Fruit fly (Drosophila melanogaster) whole organism, prepupa: Measurements from ENCODE around the gene Art1.

ENCODE experiments used
- Blimp-1 ChIP-seq: fragments of 200-800 bp; sonication (Bioruptor generic); optimal IDR thresholded peaks from 3 replicates; lab custom pipeline; 2017; ENCODE audit warnings: missing biosample characterization, missing genetic modification characterization, mild to moderate bottlenecking, moderate library complexity, missing genetic modification reagents
- CG10669 ChIP-seq: fragments of 200-800 bp; sonication (Bioruptor generic); optimal IDR thresholded peaks from 3 replicates; lab custom pipeline; 2018; ENCODE audit warnings: missing biosample characterization, mild to moderate bottlenecking, missing genetic modification characterization, moderate library complexity
- CG11294 ChIP-seq: fragments of 200-800 bp; sonication (Bioruptor generic); IDR thresholded peaks from 2 replicates; pipeline ENCODE4 v1.3.6; 2022; ENCODE audit warnings: missing biosample characterization, missing genetic modification characterization
- CG11762 ChIP-seq: fragments of 200-800 bp; sonication (Bioruptor generic); optimal IDR thresholded peaks from 3 replicates; lab custom pipeline; 2016; ENCODE audit warnings: missing biosample characterization, missing genetic modification characterization; ENCODE audit not compliant: insufficient read depth
- CG11902 ChIP-seq: fragments of 200-800 bp; sonication (Bioruptor generic); optimal IDR thresholded peaks from 3 replicates; lab custom pipeline; 2016; ENCODE audit warnings: missing biosample characterization, missing genetic modification characterization
- CG15336 ChIP-seq: fragments of 200-800 bp; sonication (Bioruptor generic); IDR thresholded peaks from 2 replicates; pipeline ENCODE4 v1.3.6; 2022; ENCODE audit warnings: missing biosample characterization, missing genetic modification characterization
- CG1621 ChIP-seq: fragments of 200-800 bp; sonication (Bioruptor generic); optimal IDR thresholded peaks from 3 replicates; lab custom pipeline; 2018; ENCODE audit warnings: missing biosample characterization, mild to moderate bottlenecking, missing genetic modification characterization
- CG16779 ChIP-seq: fragments of 200-800 bp; sonication (Bioruptor generic); optimal IDR thresholded peaks from 3 replicates; lab custom pipeline; 2017; ENCODE audit warnings: missing biosample characterization, mild to moderate bottlenecking, missing genetic modification characterization
- CG3032 ChIP-seq: fragments of 200-800 bp; optimal IDR thresholded peaks from 2 replicates; lab custom pipeline; 2019; ENCODE audit warnings: missing biosample characterization, mild to moderate bottlenecking, missing genetic modification characterization, moderate library complexity
- CG32006 ChIP-seq: fragments of 200-800 bp; sonication (Bioruptor generic); optimal IDR thresholded peaks from 3 replicates; lab custom pipeline; 2017; ENCODE audit warnings: missing biosample characterization, mild to moderate bottlenecking, missing genetic modification characterization
- CG3919 ChIP-seq: fragments of 200-800 bp; sonication (Bioruptor generic); optimal IDR thresholded peaks from 3 replicates; lab custom pipeline; 2016; ENCODE audit warnings: missing biosample characterization, missing genetic modification characterization
- CG4318 ChIP-seq: fragments of 200-800 bp; sonication (Bioruptor generic); optimal IDR thresholded peaks from 3 replicates; lab custom pipeline; 2017; ENCODE audit warnings: missing biosample characterization, mild to moderate bottlenecking, missing genetic modification characterization
- CG6163 ChIP-seq: fragments of 200-800 bp; sonication (Bioruptor generic); IDR thresholded peaks from 3 replicates; pipeline ENCODE4 v1.3.6; 2022; ENCODE audit warnings: missing biosample characterization, missing genetic modification characterization
- CG6276 ChIP-seq: fragments of 200-800 bp; sonication (Bioruptor generic); optimal IDR thresholded peaks from 2 replicates; lab custom pipeline; 2017; ENCODE audit warnings: missing biosample characterization, mild to moderate bottlenecking, missing genetic modification characterization
- CG6808 ChIP-seq: fragments of 200-800 bp; sonication (Bioruptor generic); optimal IDR thresholded peaks from 3 replicates; lab custom pipeline; 2017; ENCODE audit warnings: missing biosample characterization, missing genetic modification characterization, mild to moderate bottlenecking, moderate library complexity, missing genetic modification reagents
- CG6854 ChIP-seq: fragments of 200-800 bp; sonication (Bioruptor generic); optimal IDR thresholded peaks from 2 replicates; lab custom pipeline; 2017; ENCODE audit warnings: missing biosample characterization, mild to moderate bottlenecking, missing genetic modification characterization
- CG8119 ChIP-seq: fragments of 200-800 bp; sonication (Bioruptor generic); IDR thresholded peaks from 3 replicates; pipeline ENCODE4 v1.3.6; 2022; ENCODE audit warnings: missing biosample characterization, missing genetic modification characterization
- CG8632 ChIP-seq: fragments of 200-800 bp; sonication (Bioruptor generic); optimal IDR thresholded peaks from 3 replicates; lab custom pipeline; 2016; ENCODE audit warnings: missing biosample characterization, missing genetic modification characterization
- CG9139 ChIP-seq: fragments of 200-800 bp; sonication (Bioruptor generic); optimal IDR thresholded peaks from 3 replicates; lab custom pipeline; 2017; ENCODE audit warnings: missing biosample characterization, mild to moderate bottlenecking, missing genetic modification characterization
- Eip75B ChIP-seq: fragments of 200-800 bp; sonication (Bioruptor generic); optimal IDR thresholded peaks from 3 replicates; lab custom pipeline; 2016; ENCODE audit warnings: missing biosample characterization, missing genetic modification characterization
- Eip78C ChIP-seq: fragments of 200-800 bp; sonication (Bioruptor generic); peaks from one replicate; lab custom pipeline; 2016; ENCODE audit warnings: missing biosample characterization, missing genetic modification characterization
- Eip93F ChIP-seq: fragments of 200-800 bp; sonication (Bioruptor generic); optimal IDR thresholded peaks from 2 replicates; lab custom pipeline; 2016; ENCODE audit warnings: missing biosample characterization, mild to moderate bottlenecking, missing genetic modification characterization
- Ets96B ChIP-seq: fragments of 200-800 bp; optimal IDR thresholded peaks from 2 replicates; lab custom pipeline; 2019; ENCODE audit warnings: missing biosample characterization, mild to moderate bottlenecking, missing genetic modification characterization, moderate library complexity
- Hr4 ChIP-seq: fragments of 200-800 bp; sonication (Bioruptor generic); optimal IDR thresholded peaks from 3 replicates; lab custom pipeline; 2016; ENCODE audit warnings: missing biosample characterization, missing genetic modification characterization
- Lpt ChIP-seq: fragments of 200-800 bp; sonication (Bioruptor generic); optimal IDR thresholded peaks from 3 replicates; lab custom pipeline; 2016; ENCODE audit warnings: missing biosample characterization, missing genetic modification characterization
- Sox102F ChIP-seq: fragments of 200-800 bp; sonication (Bioruptor generic); optimal IDR thresholded peaks from 2 replicates; lab custom pipeline; 2016; ENCODE audit warnings: missing biosample characterization, mild to moderate bottlenecking, missing genetic modification characterization
- Sox15 ChIP-seq: fragments of 200-800 bp; sonication (Bioruptor generic); optimal IDR thresholded peaks from 3 replicates; lab custom pipeline; 2016; ENCODE audit warnings: missing biosample characterization, missing genetic modification characterization
- achi ChIP-seq: fragments of 200-800 bp; sonication (Bioruptor generic); optimal IDR thresholded peaks from 3 replicates; lab custom pipeline; 2016; ENCODE audit warnings: missing biosample characterization, missing genetic modification characterization
- dac ChIP-seq: fragments of 200-800 bp; sonication (Bioruptor generic); optimal IDR thresholded peaks from 2 replicates; lab custom pipeline; 2017; ENCODE audit warnings: missing biosample characterization, mild to moderate bottlenecking, missing genetic modification characterization
- dsx ChIP-seq: fragments of 200-800 bp; optimal IDR thresholded peaks from 3 replicates; lab custom pipeline; 2019; ENCODE audit warnings: missing biosample characterization, mild to moderate bottlenecking, missing genetic modification characterization, moderate library complexity; ENCODE audit not compliant: poor library complexity, severe bottlenecking
- eg ChIP-seq: fragments of 200-800 bp; sonication (Bioruptor generic); IDR thresholded peaks from 3 replicates; pipeline ENCODE4 v1.3.6; 2022; ENCODE audit warnings: missing biosample characterization, missing genetic modification characterization
- esn ChIP-seq: fragments of 200-800 bp; sonication (Bioruptor generic); optimal IDR thresholded peaks from 2 replicates; lab custom pipeline; 2016; ENCODE audit warnings: missing biosample characterization, mild to moderate bottlenecking, missing genetic modification characterization, moderate library complexity
- fd85E ChIP-seq: fragments of 200-800 bp; sonication (Bioruptor generic); optimal IDR thresholded peaks from 3 replicates; lab custom pipeline; 2016; ENCODE audit warnings: missing biosample characterization, missing genetic modification characterization
- fkh ChIP-seq: fragments of 200-800 bp; sonication (Bioruptor generic); optimal IDR thresholded peaks from 3 replicates; lab custom pipeline; 2017; ENCODE audit warnings: missing biosample characterization, mild to moderate bottlenecking, missing genetic modification characterization, moderate library complexity
- lz ChIP-seq: fragments of 200-800 bp; sonication (Bioruptor generic); optimal IDR thresholded peaks from 3 replicates; lab custom pipeline; 2016; ENCODE audit warnings: missing biosample characterization, missing genetic modification characterization
- net ChIP-seq: fragments of 200-800 bp; sonication (Bioruptor generic); optimal IDR thresholded peaks from 3 replicates; lab custom pipeline; 2016; ENCODE audit warnings: missing biosample characterization, missing genetic modification characterization
- pdm3 ChIP-seq: fragments of 200-800 bp; sonication (Bioruptor generic); optimal IDR thresholded peaks from 3 replicates; lab custom pipeline; 2016; ENCODE audit warnings: missing biosample characterization, missing genetic modification characterization
- spab ChIP-seq: fragments of 200-800 bp; sonication (Bioruptor generic); optimal IDR thresholded peaks from 2 replicates; lab custom pipeline; 2017; ENCODE audit warnings: missing biosample characterization, mild to moderate bottlenecking, missing genetic modification characterization, missing genetic modification reagents
- ss ChIP-seq, 2 experiments: fragments of 200-800 bp; sonication (Bioruptor generic); optimal IDR thresholded peaks; 2 replicates in 1 of 2; 3 replicates in 1 of 2; lab custom pipeline; 2017 to 2018; ENCODE audit warnings: mild to moderate bottlenecking in 2 of 2, missing biosample characterization in 2 of 2, missing genetic modification characterization in 2 of 2, moderate library complexity in 1 of 2
- svp ChIP-seq: fragments of 200-800 bp; sonication (Bioruptor generic); peaks from one replicate; lab custom pipeline; 2016; ENCODE audit warnings: missing biosample characterization, missing genetic modification characterization
- topi ChIP-seq: fragments of 200-800 bp; sonication (Bioruptor generic); optimal IDR thresholded peaks from 3 replicates; lab custom pipeline; 2016; ENCODE audit warnings: missing biosample characterization, missing genetic modification characterization
- vri ChIP-seq: fragments of 200-800 bp; sonication (Bioruptor generic); optimal IDR thresholded peaks from 3 replicates; lab custom pipeline; 2016; ENCODE audit warnings: missing biosample characterization, mild to moderate bottlenecking, missing genetic modification characterization

Art1 gene

DNA sequence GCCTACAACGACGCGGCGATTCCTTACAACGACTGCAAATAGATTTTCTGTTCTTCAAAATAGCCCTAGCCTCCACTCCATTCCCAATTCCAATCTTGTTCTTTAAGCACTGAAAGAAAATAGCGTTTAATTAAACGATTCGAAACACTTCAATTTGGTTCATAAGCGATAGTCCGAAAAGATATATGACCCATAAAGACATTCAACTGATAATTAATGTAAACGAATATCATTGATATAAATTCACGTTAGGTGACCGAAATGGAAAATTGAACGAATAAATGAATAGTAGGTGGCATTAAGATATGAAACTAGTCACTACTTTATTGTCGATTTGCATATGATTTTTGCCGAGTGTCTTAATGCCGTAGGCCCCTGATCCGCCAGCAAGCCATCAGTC lies 41.7 kb upstream of the Art1 start (continued):
- TF ChIP-seq Eip75B (GFP tag; lab: Kevin White, UChicago) = peak; percentile 56
- peak; percentile 30 for TF ChIP-seq CG3919 (GFP tag; lab: Kevin White, UChicago)
- TF ChIP-seq CG1621 = peak; percentile 51
- no peak for TF ChIP-seq CG6854 (GFP tag; lab: Kevin White, UChicago)

DNA sequence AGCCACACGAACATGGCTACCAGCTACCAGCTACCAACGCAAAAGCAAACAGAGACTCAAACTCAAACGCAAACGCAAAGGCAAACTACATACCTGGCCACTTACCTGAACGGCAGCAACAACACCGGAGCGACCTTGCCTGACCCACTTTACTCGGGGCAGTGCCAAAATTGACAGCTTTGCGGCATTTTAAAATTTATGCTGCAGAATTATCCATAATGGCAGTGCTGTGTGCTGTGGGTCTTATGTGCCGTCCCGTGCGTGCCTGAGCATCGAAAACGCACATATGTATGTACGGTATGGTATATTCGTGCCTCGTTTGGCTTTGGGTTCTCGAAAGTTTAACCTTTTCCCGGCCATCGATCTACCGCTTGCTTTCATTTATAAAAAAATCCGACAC lies 40.7 kb upstream of the Art1 start:
- TF ChIP-seq ss (GFP tag; optimal IDR thresholded peaks at IDR 0.05; lab: Kevin White, UChicago) (peak in 1 of 2 experiments; percentile 70), Eip78C (GFP tag; lab: Kevin White, UChicago) (peak; percentile 24), svp (peak; percentile 56), Sox102F (GFP tag; lab: Kevin White, UChicago) (no peak), CG6854 (GFP tag; lab: Kevin White, UChicago) (peak; percentile 57)

DNA sequence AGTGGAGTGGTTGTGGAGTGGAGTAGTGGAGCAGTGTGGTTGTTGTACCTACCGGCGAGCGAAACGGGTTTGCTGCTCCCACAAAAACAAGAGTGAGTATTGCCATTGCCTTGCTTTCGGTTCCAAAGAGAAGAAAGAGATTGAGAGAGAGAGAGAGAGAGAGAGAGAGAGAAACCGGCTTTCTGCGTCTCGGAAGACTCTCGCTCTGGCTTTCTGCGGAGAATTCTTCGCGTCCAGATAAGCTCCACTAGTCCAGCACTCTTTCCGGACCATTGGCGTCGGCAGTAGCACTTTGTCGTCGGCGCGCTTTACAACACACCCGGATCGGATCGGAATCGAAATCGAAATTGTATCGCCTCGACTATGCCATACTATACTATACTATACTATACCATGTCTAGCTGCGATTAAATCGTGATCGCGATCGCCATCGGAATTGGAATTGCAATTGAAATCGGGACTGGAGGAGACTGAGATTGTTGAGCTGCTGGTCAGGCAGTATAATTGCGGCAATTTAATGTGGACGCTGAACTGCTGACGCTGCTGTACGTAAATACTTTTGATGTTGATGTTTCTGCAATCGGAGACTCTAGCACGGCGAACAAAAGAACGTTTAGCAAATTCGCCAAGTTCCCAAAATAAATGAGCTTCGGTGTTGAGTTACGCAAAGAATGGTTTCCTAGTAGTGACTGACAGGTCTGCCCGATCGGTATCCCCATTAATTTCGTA lies 38.9 kb upstream of the Art1 start, which contains the start of gene Cad86C:
TSS of gene Cad86C (plus strand) at position 284 of the 729 bp plus-strand sequence.
- TF ChIP-seq CG11762 (no peak), Blimp-1 (GFP tag; lab: Kevin White, UChicago) (no peak), Eip78C (GFP tag; lab: Kevin White, UChicago) (peak; percentile 85), CG6808 (GFP tag; lab: Kevin White, UChicago) (peak; percentile 47), fkh (peak; percentile 12), fd85E (GFP tag; lab: Kevin White, UChicago) (peak; percentile 64), achi (GFP tag; lab: Kevin White, UChicago) (no peak), CG3032 (no peak), Sox102F (GFP tag; lab: Kevin White, UChicago) (peak; percentile 47), CG15336 (peak; percentile 26; the same call in 1 of the 2 replicates), pdm3 (GFP tag; lab: Kevin White, UChicago) (no peak), CG9139 (GFP tag; lab: Kevin White, UChicago) (peak; percentile 78), CG32006 (GFP tag; lab: Kevin White, UChicago) (no peak), CG10669 (GFP tag; lab: Kevin White, UChicago) (peak; percentile 17), CG3919 (GFP tag; lab: Kevin White, UChicago) (peak; percentile 52), CG11902 (no peak), dsx (GFP tag; lab: Kevin White, UChicago) (peak; percentile 72), CG6276 (GFP tag; lab: Kevin White, UChicago) (peak; percentile 66), esn (peak; percentile 15), CG11294 (no peak), lz (GFP tag; lab: Kevin White, UChicago) (no peak), vri (GFP tag; lab: Kevin White, UChicago) (peak; percentile 11), topi (GFP tag; lab: Kevin White, UChicago) (peak; percentile 33), CG1621 (peak; percentile 63), spab (peak; percentile 24), Lpt (GFP tag; lab: Kevin White, UChicago) (peak; percentile 48), CG4318 (no peak), Sox15 (GFP tag; lab: Kevin White, UChicago) (no peak), CG8632 (GFP tag; lab: Kevin White, UChicago) (no peak), ss (GFP tag; optimal IDR thresholded peaks at IDR 0.05; lab: Kevin White, UChicago) (peak; percentile 57 to 77), Hr4 (GFP tag; lab: Kevin White, UChicago) (no peak), Ets96B (tag; lab: Kevin White, UChicago) (no peak), CG8119 (GFP tag; lab: Robert Waterston, UW) (peak; percentile 65; the same call in 2 of the 3 replicates), dac (no peak), Eip75B (GFP tag; lab: Kevin White, UChicago) (no peak), eg (GFP tag; lab: Robert Waterston, UW) (peak; percentile 35; the same call in 2 of the 3 replicates), Eip93F (GFP tag; lab: Kevin White, UChicago) (no peak), net (GFP tag; lab: Kevin White, UChicago) (no peak), CG16779 (tag; lab: Kevin White, UChicago) (peak; percentile 39), CG6163 (GFP tag; lab: Robert Waterston, UW) (peak; percentile 56; the same call in 2 of the 3 replicates), CG6854 (GFP tag; lab: Kevin White, UChicago) (peak; percentile 67)
